Worm (Caenorhabditis elegans): ENCODE results near the gene F22B3.8.
"Not testable (repeated sequence)": the region's sequence is repeated elsewhere in the genome, so short reads cannot be mapped to it uniquely, and the experiment has no call there.

The F22B3.8 gene

ce11 chrIV:11455824-11456223 is 31.1 kb upstream of the F22B3.8 start:
- TF ChIP-seq ztf-23 (GFP tag; IDR thresholded peaks at IDR 0.05) (no peak), med-1 (GFP tag; optimal IDR thresholded peaks at IDR 0.05; ENCODE audit: insufficient read depth) (no peak)

- TF ChIP-seq flt-1 (GFP tag; IDR thresholded peaks at IDR 0.05) (no peak), ztf-23 (GFP tag; IDR thresholded peaks at IDR 0.05) (no peak), ref-1 (GFP tag; conservative IDR thresholded peaks at IDR 0.05) (no peak), klf-2 (GFP tag; conservative IDR thresholded peaks at IDR 0.05) (no peak), med-1 (GFP tag; optimal IDR thresholded peaks at IDR 0.05; ENCODE audit: insufficient read depth) (no peak), tab-1 (GFP tag; IDR thresholded peaks at IDR 0.05) (no peak), T22C8.4 (GFP tag; IDR thresholded peaks at IDR 0.05) (no peak), cog-1 (tag; optimal IDR thresholded peaks at IDR 0.05) (no peak), ztf-29 (GFP tag; IDR thresholded peaks at IDR 0.05) (no peak)
Measured at ce11 chrIV:11452928-11453327, 28.2 kb upstream of the F22B3.8 start.

ce11 chrIV:11438255-11438654 is 13.5 kb upstream of the F22B3.8 start:
- TF ChIP-seq med-1 (GFP tag; optimal IDR thresholded peaks at IDR 0.05; ENCODE audit: insufficient read depth) (no peak), ztf-23 (GFP tag; IDR thresholded peaks at IDR 0.05) (no peak), flt-1 (GFP tag; IDR thresholded peaks at IDR 0.05) (no peak), tab-1 (GFP tag; IDR thresholded peaks at IDR 0.05) (no peak), cog-1 (tag; optimal IDR thresholded peaks at IDR 0.05) (no peak), klf-2 (GFP tag; conservative IDR thresholded peaks at IDR 0.05) (no peak), ref-1 (GFP tag; conservative IDR thresholded peaks at IDR 0.05) (no peak), T22C8.4 (GFP tag; IDR thresholded peaks at IDR 0.05) (no peak), ztf-29 (GFP tag; IDR thresholded peaks at IDR 0.05) (no peak)

ce11 chrIV:11435761-11436160 is 11.0 kb upstream of the F22B3.8 start:
- TF ChIP-seq cog-1 (tag; optimal IDR thresholded peaks at IDR 0.05) = no peak
- TF ChIP-seq ztf-29 (GFP tag; IDR thresholded peaks at IDR 0.05) = no peak

- no peak for TF ChIP-seq ztf-23 (GFP tag; IDR thresholded peaks at IDR 0.05)
- TF ChIP-seq T22C8.4 (GFP tag; IDR thresholded peaks at IDR 0.05) = no peak
- TF ChIP-seq cog-1 (tag; optimal IDR thresholded peaks at IDR 0.05) = no peak
- TF ChIP-seq ref-1 (GFP tag; conservative IDR thresholded peaks at IDR 0.05) = no peak
Measured at ce11 chrIV:11434575-11434974, 9.8 kb upstream of the F22B3.8 start.

ce11 chrIV:11433709-11434108 is 9.0 kb upstream of the F22B3.8 start:
- TF ChIP-seq ztf-29 (GFP tag; IDR thresholded peaks at IDR 0.05) (no peak), T22C8.4 (GFP tag; IDR thresholded peaks at IDR 0.05) (no peak), ztf-23 (GFP tag; IDR thresholded peaks at IDR 0.05) (no peak), tab-1 (GFP tag; IDR thresholded peaks at IDR 0.05) (no peak), flt-1 (GFP tag; IDR thresholded peaks at IDR 0.05) (no peak), klf-2 (GFP tag; conservative IDR thresholded peaks at IDR 0.05) (no peak), cog-1 (tag; optimal IDR thresholded peaks at IDR 0.05) (no peak), ref-1 (GFP tag; conservative IDR thresholded peaks at IDR 0.05) (no peak)

- TF ChIP-seq T22C8.4 (GFP tag; IDR thresholded peaks at IDR 0.05) (no peak), tab-1 (GFP tag; IDR thresholded peaks at IDR 0.05) (no peak), flt-1 (GFP tag; IDR thresholded peaks at IDR 0.05) (no peak)
Measured at ce11 chrIV:11431448-11431847, 6.7 kb upstream of the F22B3.8 start.

- TF ChIP-seq flt-1 (GFP tag; IDR thresholded peaks at IDR 0.05) = no peak
- TF ChIP-seq ztf-23 (GFP tag; IDR thresholded peaks at IDR 0.05) = no peak
- TF ChIP-seq cog-1 (tag; optimal IDR thresholded peaks at IDR 0.05) = no peak
- TF ChIP-seq tab-1 (GFP tag; IDR thresholded peaks at IDR 0.05) = no peak
- no peak for TF ChIP-seq ztf-29 (GFP tag; IDR thresholded peaks at IDR 0.05)
- no peak for TF ChIP-seq T22C8.4 (GFP tag; IDR thresholded peaks at IDR 0.05)
- TF ChIP-seq ref-1 (GFP tag; conservative IDR thresholded peaks at IDR 0.05) = no peak
- TF ChIP-seq med-1 (GFP tag; optimal IDR thresholded peaks at IDR 0.05; ENCODE audit: insufficient read depth) = no peak
- TF ChIP-seq klf-2 (GFP tag; conservative IDR thresholded peaks at IDR 0.05) = no peak
Measured at ce11 chrIV:11425442-11425841, 712 bp upstream of the F22B3.8 start, which contains the start of gene kin-4. Gene kin-4, plus strand, starts transcription at chrIV:11425742.

ce11 chrIV:11421696-11422095 is 3.0 kb downstream of the F22B3.8 start, which contains the start of gene F22B3.7:
Gene F22B3.7, minus strand, starts transcription at chrIV:11421796.
- TF ChIP-seq T22C8.4 (GFP tag; IDR thresholded peaks at IDR 0.05) = no peak
- no peak for TF ChIP-seq tab-1 (GFP tag; IDR thresholded peaks at IDR 0.05)
- no peak for TF ChIP-seq ref-1 (GFP tag; conservative IDR thresholded peaks at IDR 0.05)
- no peak for TF ChIP-seq ztf-29 (GFP tag; IDR thresholded peaks at IDR 0.05)
- TF ChIP-seq cog-1 (tag; optimal IDR thresholded peaks at IDR 0.05) = no peak
- no peak for TF ChIP-seq ztf-23 (GFP tag; IDR thresholded peaks at IDR 0.05)
- TF ChIP-seq klf-2 (GFP tag; conservative IDR thresholded peaks at IDR 0.05) = no peak
- TF ChIP-seq flt-1 (GFP tag; IDR thresholded peaks at IDR 0.05) = no peak

ce11 chrIV:11416724-11417123 is 8.0 kb downstream of the F22B3.8 start, which contains the start of gene F22B3.5:
Gene F22B3.5, minus strand, starts transcription at chrIV:11416824.
- not testable (repeated sequence) for TF ChIP-seq klf-2 (GFP tag; conservative IDR thresholded peaks at IDR 0.05); ztf-29 (GFP tag; IDR thresholded peaks at IDR 0.05); med-1 (GFP tag; optimal IDR thresholded peaks at IDR 0.05; ENCODE audit: insufficient read depth)

ce11 chrIV:11414920-11415319 is 9.8 kb downstream of the F22B3.8 start, which contains the start of gene F22B3.10:
Gene F22B3.10, minus strand, starts transcription at chrIV:11415020.
- no peak for TF ChIP-seq tab-1 (GFP tag; IDR thresholded peaks at IDR 0.05)
- no peak for TF ChIP-seq cog-1 (tag; optimal IDR thresholded peaks at IDR 0.05)
- TF ChIP-seq ref-1 (GFP tag; conservative IDR thresholded peaks at IDR 0.05) = no peak
- no peak for TF ChIP-seq flt-1 (GFP tag; IDR thresholded peaks at IDR 0.05)
- no peak for TF ChIP-seq T22C8.4 (GFP tag; IDR thresholded peaks at IDR 0.05)
- TF ChIP-seq klf-2 (GFP tag; conservative IDR thresholded peaks at IDR 0.05) = no peak
- no peak for TF ChIP-seq ztf-29 (GFP tag; IDR thresholded peaks at IDR 0.05)
- no peak for TF ChIP-seq ztf-23 (GFP tag; IDR thresholded peaks at IDR 0.05)
- no peak for TF ChIP-seq med-1 (GFP tag; optimal IDR thresholded peaks at IDR 0.05; ENCODE audit: insufficient read depth)

Data from whole organism, midembryonic.